Fruit fly (Drosophila melanogaster) whole organism, embryonic: ENCODE results near the gene CG5096.
A peak's percentile ranks its signal among the peaks of the same experiment; 100 is the strongest.

Source experiments
- Atf3 ChIP-seq: fragments of 200-800 bp; sonication (Bioruptor generic); optimal IDR thresholded peaks from 3 replicates; lab custom pipeline; 2016; ENCODE audit warnings: missing biosample characterization, missing genetic modification characterization
- Bgb ChIP-seq: fragments of 200-800 bp; sonication (Bioruptor generic); IDR thresholded peaks from 2 replicates; pipeline ENCODE4 v1.3.6; 2022; ENCODE audit warnings: missing biosample characterization, missing genetic modification characterization; ENCODE audit not compliant: partially characterized antibody
- CG10654 ChIP-seq: fragments of 200-800 bp; sonication (Bioruptor generic); optimal IDR thresholded peaks from 2 replicates; lab custom pipeline; 2016; ENCODE audit warnings: missing biosample characterization, missing genetic modification characterization
- CG11504 ChIP-seq: fragments of 200-800 bp; sonication (Bioruptor generic); optimal IDR thresholded peaks from 3 replicates; lab custom pipeline; 2019; ENCODE audit warnings: missing biosample characterization, mild to moderate bottlenecking, missing genetic modification characterization, moderate library complexity
- CG11560 ChIP-seq: fragments of 200-800 bp; sonication (Bioruptor generic); IDR thresholded peaks from 3 replicates; pipeline ENCODE4 v1.3.6; 2022; ENCODE audit warnings: missing biosample characterization, missing genetic modification characterization
- CG14050 ChIP-seq: fragments of 200-800 bp; sonication (Bioruptor generic); IDR thresholded peaks from 3 replicates; pipeline ENCODE4 v1.3.6; 2022; ENCODE audit warnings: missing biosample characterization, missing genetic modification characterization
- CG17385 ChIP-seq: fragments of 200-800 bp; sonication (Bioruptor generic); optimal IDR thresholded peaks from 3 replicates; lab custom pipeline; 2018; ENCODE audit warnings: missing biosample characterization, mild to moderate bottlenecking, missing genetic modification characterization
- CG18619 ChIP-seq: fragments of 200-800 bp; sonication (Bioruptor generic); optimal IDR thresholded peaks from 3 replicates; lab custom pipeline; 2017; ENCODE audit warnings: missing biosample characterization, mild to moderate bottlenecking, missing genetic modification characterization
- CG2712 ChIP-seq: fragments of 200-800 bp; optimal IDR thresholded peaks from 3 replicates; lab custom pipeline; 2019; ENCODE audit warnings: missing biosample characterization, mild to moderate bottlenecking, missing genetic modification characterization, moderate library complexity
- CG30403 ChIP-seq: fragments of 200-800 bp; sonication (Bioruptor generic); optimal IDR thresholded peaks from 3 replicates; lab custom pipeline; 2016; ENCODE audit warnings: missing biosample characterization, missing genetic modification characterization
- CG30431 ChIP-seq: fragments of 200-800 bp; sonication (Bioruptor generic); optimal IDR thresholded peaks from 2 replicates; lab custom pipeline; 2017; ENCODE audit warnings: missing biosample characterization, missing genetic modification characterization
- CG33213 ChIP-seq: fragments of 200-800 bp; sonication (Bioruptor generic); optimal IDR thresholded peaks from 3 replicates; lab custom pipeline; 2016; ENCODE audit warnings: missing biosample characterization, missing genetic modification characterization
- CG3407 ChIP-seq: fragments of 200-800 bp; sonication (Bioruptor generic); optimal IDR thresholded peaks from 2 replicates; lab custom pipeline; 2018; ENCODE audit warnings: missing biosample characterization, mild to moderate bottlenecking, missing genetic modification characterization
- CG34376 ChIP-seq: fragments of 200-800 bp; sonication (Bioruptor generic); optimal IDR thresholded peaks from 2 replicates; lab custom pipeline; 2018; ENCODE audit warnings: missing biosample characterization, mild to moderate bottlenecking, missing genetic modification characterization
- CG6689 ChIP-seq: fragments of 200-800 bp; sonication (Bioruptor generic); IDR thresholded peaks from 2 replicates; pipeline ENCODE4 v1.3.6; 2022; ENCODE audit warnings: missing biosample characterization, missing genetic modification characterization
- CG7745 ChIP-seq: fragments of 200-800 bp; sonication (Bioruptor generic); optimal IDR thresholded peaks from 2 replicates; lab custom pipeline; 2018; ENCODE audit warnings: missing biosample characterization, mild to moderate bottlenecking, missing genetic modification characterization, moderate library complexity
- CG8089 ChIP-seq: fragments of 200-800 bp; sonication (Bioruptor generic); optimal IDR thresholded peaks from 3 replicates; lab custom pipeline; 2016; ENCODE audit warnings: missing biosample characterization, missing genetic modification characterization
- CTCF ChIP-seq: fragments of 200-800 bp; sonication (Bioruptor generic); optimal IDR thresholded peaks from 2 replicates; lab custom pipeline; 2017; ENCODE audit warnings: missing biosample characterization, mild to moderate bottlenecking, missing genetic modification characterization, moderate library complexity
- Dbx ChIP-seq: fragments of 200-800 bp; sonication (Bioruptor generic); IDR thresholded peaks from 3 replicates; pipeline ENCODE4 v1.3.6; 2022; ENCODE audit warnings: missing biosample characterization, missing genetic modification characterization
- Dp ChIP-seq: fragments of 200-800 bp; sonication (Bioruptor generic); optimal IDR thresholded peaks from 2 replicates; lab custom pipeline; 2018; ENCODE audit warnings: missing biosample characterization, mild to moderate bottlenecking, missing genetic modification characterization, moderate library complexity
- Gug ChIP-seq: fragments of 200-800 bp; sonication (Bioruptor generic); IDR thresholded peaks from 4 replicates; pipeline ENCODE4 v1.3.6; 2022; ENCODE audit warnings: missing biosample characterization, missing genetic modification characterization
- Hr3 ChIP-seq: fragments of 200-800 bp; sonication (Bioruptor generic); optimal IDR thresholded peaks from 3 replicates; lab custom pipeline; 2016; ENCODE audit warnings: missing biosample characterization, missing genetic modification characterization
- MTF-1 ChIP-seq: fragments of 200-800 bp; sonication (Bioruptor generic); optimal IDR thresholded peaks from 2 replicates; lab custom pipeline; 2018; ENCODE audit warnings: missing biosample characterization, mild to moderate bottlenecking, missing genetic modification characterization, borderline replicate concordance
- Mrtf ChIP-seq: fragments of 200-800 bp; sonication (Bioruptor generic); IDR thresholded peaks from 3 replicates; pipeline ENCODE4 v1.3.6; 2022; ENCODE audit warnings: missing biosample characterization, missing genetic modification characterization
- Rx ChIP-seq: fragments of 200-800 bp; sonication (Bioruptor generic); IDR thresholded peaks from 2 replicates; pipeline ENCODE4 v1.3.6; 2022; ENCODE audit warnings: missing biosample characterization, missing genetic modification characterization
- ac ChIP-seq: fragments of 200-800 bp; sonication (Bioruptor generic); optimal IDR thresholded peaks from 3 replicates; lab custom pipeline; 2017; ENCODE audit warnings: missing biosample characterization, mild to moderate bottlenecking, missing genetic modification characterization
- amos ChIP-seq: fragments of 200-800 bp; sonication (Bioruptor generic); IDR thresholded peaks from 2 replicates; pipeline ENCODE4 v1.3.6; 2022; ENCODE audit warnings: missing biosample characterization, missing genetic modification characterization; ENCODE audit not compliant: partially characterized antibody
- chinmo ChIP-seq: fragments of 200-800 bp; sonication (Bioruptor generic); IDR thresholded peaks from 4 replicates; pipeline ENCODE4 v1.3.6; 2022; ENCODE audit warnings: missing biosample characterization, missing genetic modification characterization; ENCODE audit not compliant: partially characterized antibody
- crp ChIP-seq, 2 experiments: fragments of 200-800 bp; sonication (Bioruptor generic); optimal IDR thresholded peaks; 2 replicates in 1 of 2; 3 replicates in 1 of 2; lab custom pipeline; 2017; ENCODE audit warnings: missing biosample characterization in 2 of 2, missing genetic modification characterization in 2 of 2, mild to moderate bottlenecking in 1 of 2, moderate library complexity in 1 of 2
- danr ChIP-seq: fragments of 200-800 bp; sonication (Bioruptor generic); IDR thresholded peaks from 2 replicates; pipeline ENCODE4 v1.3.6; 2022; ENCODE audit warnings: missing biosample characterization, missing genetic modification characterization
- dysf ChIP-seq: fragments of 200-800 bp; sonication (Bioruptor generic); IDR thresholded peaks from 3 replicates; pipeline ENCODE4 v1.3.6; 2022; ENCODE audit warnings: missing biosample characterization, missing genetic modification characterization
- exex ChIP-seq: fragments of 200-800 bp; sonication (Bioruptor generic); optimal IDR thresholded peaks from 4 replicates; lab custom pipeline; 2018; ENCODE audit warnings: missing biosample characterization, mild to moderate bottlenecking, missing genetic modification characterization, moderate library complexity
- eyg ChIP-seq: fragments of 200-800 bp; sonication (Bioruptor generic); optimal IDR thresholded peaks from 3 replicates; lab custom pipeline; 2016; ENCODE audit warnings: missing biosample characterization, missing genetic modification characterization
- gcm2 ChIP-seq: fragments of 200-800 bp; sonication (Bioruptor generic); optimal IDR thresholded peaks from 2 replicates; lab custom pipeline; 2016; ENCODE audit warnings: missing biosample characterization, missing genetic modification characterization
- grn ChIP-seq: fragments of 200-800 bp; sonication (Bioruptor generic); optimal IDR thresholded peaks from 3 replicates; lab custom pipeline; 2017; ENCODE audit warnings: missing biosample characterization, missing genetic modification characterization
- jumu ChIP-seq: fragments of 200-800 bp; sonication (Bioruptor generic); optimal IDR thresholded peaks from 3 replicates; lab custom pipeline; 2016; ENCODE audit warnings: missing biosample characterization, missing genetic modification characterization
- mam ChIP-seq: fragments of 200-800 bp; sonication (Bioruptor generic); optimal IDR thresholded peaks from 3 replicates; lab custom pipeline; 2016; ENCODE audit warnings: missing biosample characterization, missing genetic modification characterization
- peb ChIP-seq: fragments of 200-800 bp; sonication (Bioruptor generic); IDR thresholded peaks from 2 replicates; pipeline ENCODE4 v1.3.6; 2022; ENCODE audit warnings: missing biosample characterization, missing genetic modification characterization
- pho ChIP-seq: fragments of 200-800 bp; sonication (Bioruptor generic); optimal IDR thresholded peaks from 2 replicates; lab custom pipeline; 2016; ENCODE audit warnings: missing biosample characterization, missing genetic modification characterization
- run ChIP-seq: fragments of 200-800 bp; sonication (Bioruptor generic); optimal IDR thresholded peaks from 3 replicates; lab custom pipeline; 2018; ENCODE audit warnings: missing biosample characterization, mild to moderate bottlenecking, missing genetic modification characterization
- scrt ChIP-seq: fragments of 200-800 bp; sonication (Bioruptor generic); optimal IDR thresholded peaks from 2 replicates; lab custom pipeline; 2018; ENCODE audit warnings: missing biosample characterization, mild to moderate bottlenecking, missing genetic modification characterization, moderate library complexity
- sd ChIP-seq: fragments of 200-800 bp; sonication (Bioruptor generic); optimal IDR thresholded peaks from 3 replicates; lab custom pipeline; 2018; ENCODE audit warnings: missing biosample characterization, mild to moderate bottlenecking, missing genetic modification characterization, moderate library complexity
- sug ChIP-seq: fragments of 200-800 bp; optimal IDR thresholded peaks from 2 replicates; lab custom pipeline; 2019; ENCODE audit warnings: missing biosample characterization, mild to moderate bottlenecking, missing genetic modification characterization, moderate library complexity

The CG5096 gene

dm6 chr2L:10387869-10388726, 6.0 kb downstream of the CG5096 start, which contains the start of gene da (continued):
- TF ChIP-seq CG18619 (peak; percentile 61), ac (GFP tag; lab: Kevin White, UChicago) (no peak), CG30403 (GFP tag; lab: Kevin White, UChicago) (peak; percentile 77), CG7745 (tag; lab: Kevin White, UChicago) (no peak), jumu (GFP tag; lab: Kevin White, UChicago) (peak; percentile 64), eyg (no peak), danr (GFP tag; lab: Robert Waterston, UW) (no peak), Mrtf (GFP tag; lab: Robert Waterston, UW) (no peak; the same call in 2 of the 3 replicates), chinmo (GFP tag; lab: Robert Waterston, UW) (0 out of 4 replicates have a peak, but pooled peaks have one; percentile 52), mam (GFP tag; lab: Kevin White, UChicago) (peak; percentile 70), Gug (peak; percentile 62; the same call in 3 of the 4 replicates), crp (GFP tag; optimal IDR thresholded peaks at IDR 0.05; lab: Kevin White, UChicago) (peak in 1 of 2 experiments; percentile 55), sd (tag; lab: Kevin White, UChicago) (peak; percentile 46), CG33213 (GFP tag; lab: Kevin White, UChicago) (peak; percentile 22), CG3407 (GFP tag; lab: Kevin White, UChicago) (no peak), CG11560 (tag; lab: Robert Waterston, UW) (no peak), CG11504 (peak; percentile 72), Dp (GFP tag; lab: Kevin White, UChicago) (peak; percentile 14), CG2712 (tag; lab: Kevin White, UChicago) (peak; percentile 71), CG17385 (peak; percentile 26), pho (peak; percentile 73), CG8089 (GFP tag; lab: Kevin White, UChicago) (peak; percentile 32), Dbx (GFP tag; lab: Robert Waterston, UW) (0 out of 3 replicates have a peak, but pooled peaks have one; percentile 15), scrt (GFP tag; lab: Kevin White, UChicago) (peak; percentile 10), dysf (peak; percentile 64; the same call in 2 of the 3 replicates), CG14050 (GFP tag; lab: Robert Waterston, UW) (no peak), Hr3 (GFP tag; lab: Kevin White, UChicago) (peak; percentile 61), peb (peak; percentile 31; the same call in 1 of the 2 replicates), gcm2 (GFP tag; lab: Kevin White, UChicago) (no peak), Atf3 (GFP tag; lab: Kevin White, UChicago) (peak; percentile 72), Rx (no peak; the same call in 1 of the 2 replicates), MTF-1 (GFP tag; lab: Kevin White, UChicago) (no peak)

dm6 chr2L:10393467-10393866, 11.4 kb downstream of the CG5096 start:
- TF ChIP-seq CG30431 (GFP tag; lab: Kevin White, UChicago) (no peak), grn (GFP tag; lab: Kevin White, UChicago) (peak; percentile 69), amos (GFP tag; lab: Robert Waterston, UW) (peak; percentile 48; the same call in 1 of the 2 replicates), exex (tag; lab: Kevin White, UChicago) (peak; percentile 96), CG34376 (GFP tag; lab: Kevin White, UChicago) (peak; percentile 50), CTCF (GFP tag; lab: Kevin White, UChicago) (peak; percentile 4), sug (tag; lab: Kevin White, UChicago) (peak; percentile 99), Bgb (GFP tag; lab: Robert Waterston, UW) (peak; percentile 60), run (tag; lab: Kevin White, UChicago) (no peak), CG10654 (no peak), CG6689 (GFP tag; lab: Robert Waterston, UW) (no peak), sd (tag; lab: Kevin White, UChicago) (peak; percentile 85)
- TF ChIP-seq, all 482 proteins: peak for 8
